Worm (Caenorhabditis elegans) whole organism, L1 larva: ENCODE measurements around the gene F52C12.2.

Experiments used
- C16A3.4 ChIP-seq: fragments of 150-350 bp; optimal IDR thresholded peaks from 2 replicates; lab custom pipeline; 2014; ENCODE audit warnings: missing biosample characterization, missing genetic modification characterization
- F16B12.6 ChIP-seq: fragments of 150-350 bp; optimal IDR thresholded peaks from 2 replicates; lab custom pipeline; 2014; ENCODE audit warnings: missing biosample characterization, missing genetic modification characterization
- Y116A8C.19 ChIP-seq: sonication (generic microtip); optimal IDR thresholded peaks from 2 replicates; lab custom pipeline; 2016; ENCODE audit warnings: missing compliant biosample characterization, missing genetic modification characterization, borderline replicate concordance
- aha-1 ChIP-seq: fragments of 150-350 bp; optimal IDR thresholded peaks from 2 replicates; lab custom pipeline; 2014; ENCODE audit warnings: missing biosample characterization, missing genetic modification characterization
- alr-1 ChIP-seq: fragments of 200-800 bp; sonication (Bioruptor generic); optimal IDR thresholded peaks from 2 replicates; lab custom pipeline; 2018; ENCODE audit warnings: borderline replicate concordance, mild to moderate bottlenecking, missing genetic modification characterization, missing compliant biosample characterization
- ama-1 ChIP-seq: fragments of 150-350 bp; optimal IDR thresholded peaks from 2 replicates; lab custom pipeline; 2014
- blmp-1 ChIP-seq: fragments of 150-350 bp; optimal IDR thresholded peaks from 2 replicates; lab custom pipeline; 2014; ENCODE audit warnings: missing biosample characterization, missing genetic modification characterization
- ceh-8 ChIP-seq: fragments of 200-800 bp; sonication (Bioruptor generic); optimal IDR thresholded peaks from 2 replicates; lab custom pipeline; 2018; ENCODE audit warnings: mild to moderate bottlenecking, missing genetic modification characterization, moderate library complexity, missing compliant biosample characterization
- ceh-88 ChIP-seq: fragments of 200-800 bp; sonication (Bioruptor generic); IDR thresholded peaks from 2 replicates; pipeline ENCODE4 v1.3.6; 2022; ENCODE audit warnings: missing genetic modification characterization, missing compliant biosample characterization
- ceh-90 ChIP-seq: sonication (generic microtip); optimal IDR thresholded peaks from 2 replicates; lab custom pipeline; 2016; ENCODE audit warnings: missing genetic modification characterization, missing compliant biosample characterization
- dsc-1 ChIP-seq: sonication (generic microtip); optimal IDR thresholded peaks from 2 replicates; lab custom pipeline; 2016; ENCODE audit warnings: mild to moderate bottlenecking, missing genetic modification characterization, missing compliant biosample characterization
- efl-1 ChIP-seq, 4 experiments: fragments of 150-350 bp; optimal IDR thresholded peaks in 3 of 4; peaks in 1 of 4; 1 replicate in 1 of 4; 2 replicates in 3 of 4; lab custom pipeline; 2014; ENCODE audit warnings: missing biosample characterization in 2 of 4, missing genetic modification characterization in 2 of 4, missing genetic modification reagents in 2 of 4
- efl-3 ChIP-seq: fragments of 200-800 bp; sonication (Bioruptor generic); optimal IDR thresholded peaks from 2 replicates; lab custom pipeline; 2018; ENCODE audit warnings: mild to moderate bottlenecking, missing genetic modification characterization, missing compliant biosample characterization
- egl-13 ChIP-seq: sonication (generic microtip); optimal IDR thresholded peaks from 2 replicates; lab custom pipeline; 2016; ENCODE audit warnings: missing genotype, missing genetic modification reagents, missing genetic modification characterization, missing compliant biosample characterization
- elt-2 ChIP-seq: sonication (generic microtip); optimal IDR thresholded peaks from 2 replicates; lab custom pipeline; 2016; ENCODE audit warnings: missing genetic modification characterization, mild to moderate bottlenecking, inconsistent platforms, missing compliant biosample characterization, missing genetic modification reagents
- ets-5 ChIP-seq: fragments of 200-800 bp; sonication (Bioruptor generic); IDR thresholded peaks from 2 replicates; pipeline ENCODE4 v1.3.6; 2022; ENCODE audit warnings: missing genetic modification characterization, missing compliant biosample characterization
- fkh-10 ChIP-seq: sonication (generic microtip); optimal IDR thresholded peaks from 2 replicates; lab custom pipeline; 2017; ENCODE audit warnings: missing biosample characterization, missing genetic modification reagents, missing genetic modification characterization
- fkh-4 ChIP-seq: sonication (generic microtip); optimal IDR thresholded peaks from 2 replicates; lab custom pipeline; 2016; ENCODE audit warnings: missing compliant biosample characterization, missing genetic modification characterization, borderline replicate concordance
- fkh-8 ChIP-seq: sonication (generic microtip); optimal IDR thresholded peaks from 2 replicates; lab custom pipeline; 2016; ENCODE audit warnings: mild to moderate bottlenecking, missing genetic modification characterization, missing compliant biosample characterization
- fos-1 ChIP-seq: fragments of 150-350 bp; optimal IDR thresholded peaks from 2 replicates; lab custom pipeline; 2014; ENCODE audit warnings: missing biosample characterization, missing genetic modification characterization
- grh-1 ChIP-seq: fragments of 200-800 bp; sonication (Bioruptor generic); IDR thresholded peaks from 2 replicates; pipeline ENCODE4 v1.3.6; 2022; ENCODE audit warnings: missing genetic modification reagents, missing genetic modification characterization, missing compliant biosample characterization
- hlh-17 ChIP-seq: fragments of 200-800 bp; sonication (Bioruptor generic); optimal IDR thresholded peaks from 2 replicates; lab custom pipeline; 2018; ENCODE audit warnings: missing genetic modification characterization, mild to moderate bottlenecking, missing compliant biosample characterization, moderate library complexity, borderline replicate concordance
- hlh-4 ChIP-seq: sonication (generic microtip); optimal IDR thresholded peaks from 2 replicates; lab custom pipeline; 2016; ENCODE audit warnings: mild to moderate bottlenecking, missing genetic modification characterization, missing compliant biosample characterization
- irx-1 ChIP-seq: sonication (generic microtip); optimal IDR thresholded peaks from 2 replicates; lab custom pipeline; 2016; ENCODE audit warnings: missing genetic modification characterization, missing compliant biosample characterization
- jun-1 ChIP-seq: fragments of 150-350 bp; optimal IDR thresholded peaks from 2 replicates; lab custom pipeline; 2014; ENCODE audit warnings: missing biosample characterization, missing genetic modification reagents, missing genetic modification characterization
- lin-14 ChIP-seq: fragments of 200-800 bp; sonication (Bioruptor generic); optimal IDR thresholded peaks from 2 replicates; lab custom pipeline; 2018; ENCODE audit warnings: mild to moderate bottlenecking, missing genetic modification characterization, moderate library complexity, missing compliant biosample characterization
- lin-35 ChIP-seq, 2 experiments: fragments of 150-350 bp; optimal IDR thresholded peaks; 2 replicates each; lab custom pipeline; 2014; ENCODE audit warnings: missing biosample characterization in 2 of 2, missing genetic modification characterization in 2 of 2, missing genetic modification reagents in 2 of 2
- lir-3 ChIP-seq: sonication (generic microtip); optimal IDR thresholded peaks from 2 replicates; lab custom pipeline; 2016; ENCODE audit warnings: mild to moderate bottlenecking, missing genetic modification characterization, moderate library complexity, missing compliant biosample characterization; ENCODE audit not compliant: poor library complexity
- mdl-1 ChIP-seq, 2 experiments: fragments of 150-350 bp; optimal IDR thresholded peaks; 2 replicates each; lab custom pipeline; 2014 to 2017; ENCODE audit warnings: missing biosample characterization in 2 of 2, missing genetic modification characterization in 2 of 2, inconsistent platforms in 1 of 2
- mef-2 ChIP-seq: fragments of 150-350 bp; optimal IDR thresholded peaks from 2 replicates; lab custom pipeline; 2014; ENCODE audit warnings: missing biosample characterization, missing genetic modification characterization
- mep-1 ChIP-seq: fragments of 150-350 bp; optimal IDR thresholded peaks from 2 replicates; lab custom pipeline; 2014; ENCODE audit warnings: missing biosample characterization, missing genetic modification characterization
- nhr-12 ChIP-seq: sonication (generic microtip); optimal IDR thresholded peaks from 2 replicates; lab custom pipeline; 2017; ENCODE audit warnings: missing biosample characterization, missing genetic modification characterization
- nhr-28 ChIP-seq: fragments of 150-350 bp; optimal IDR thresholded peaks from 2 replicates; lab custom pipeline; 2014; ENCODE audit warnings: missing biosample characterization, missing genetic modification characterization
- nhr-76 ChIP-seq: sonication (generic microtip); optimal IDR thresholded peaks from 2 replicates; lab custom pipeline; 2017; ENCODE audit warnings: missing biosample characterization, missing genetic modification characterization
- nhr-77 ChIP-seq: fragments of 150-350 bp; optimal IDR thresholded peaks from 2 replicates; lab custom pipeline; 2014; ENCODE audit warnings: missing biosample characterization, missing genetic modification characterization
- pag-3 ChIP-seq: sonication (generic microtip); optimal IDR thresholded peaks from 2 replicates; lab custom pipeline; 2017; ENCODE audit warnings: missing genetic modification characterization, mild to moderate bottlenecking, missing compliant biosample characterization, antibody characterized with exemption, borderline replicate concordance; ENCODE audit not compliant: insufficient read depth
- pqm-1 ChIP-seq: sonication (generic microtip); optimal IDR thresholded peaks from 3 replicates; lab custom pipeline; 2017; ENCODE audit warnings: missing biosample characterization, missing genetic modification characterization
- snpc-4 ChIP-seq: fragments of 150-350 bp; optimal IDR thresholded peaks from 2 replicates; lab custom pipeline; 2014; ENCODE audit warnings: missing biosample characterization, missing genetic modification characterization
- snu-23 ChIP-seq: sonication (generic microtip); optimal IDR thresholded peaks from 2 replicates; lab custom pipeline; 2016; ENCODE audit warnings: missing genetic modification characterization, missing compliant biosample characterization
- sup-37 ChIP-seq: fragments of 200-800 bp; sonication (Bioruptor generic); optimal IDR thresholded peaks from 2 replicates; lab custom pipeline; 2018; ENCODE audit warnings: mild to moderate bottlenecking, missing genetic modification characterization, missing compliant biosample characterization
- swsn-7 ChIP-seq: sonication (generic microtip); optimal IDR thresholded peaks from 2 replicates; lab custom pipeline; 2016; ENCODE audit warnings: missing genetic modification characterization, missing compliant biosample characterization
- tbx-2 ChIP-seq: sonication (generic microtip); optimal IDR thresholded peaks from 2 replicates; lab custom pipeline; 2016; ENCODE audit warnings: missing genetic modification characterization, missing compliant biosample characterization
- tlp-1 ChIP-seq: fragments of 150-350 bp; optimal IDR thresholded peaks from 2 replicates; lab custom pipeline; 2014; ENCODE audit warnings: missing biosample characterization, missing genetic modification characterization
- unc-130 ChIP-seq: fragments of 150-350 bp; optimal IDR thresholded peaks from 2 replicates; lab custom pipeline; 2017; ENCODE audit warnings: missing biosample characterization, missing genetic modification characterization, inconsistent platforms
- unc-30 ChIP-seq: sonication (generic microtip); optimal IDR thresholded peaks from 2 replicates; lab custom pipeline; 2017; ENCODE audit warnings: missing biosample characterization, missing genetic modification characterization
- unc-62 ChIP-seq: fragments of 150-350 bp; optimal IDR thresholded peaks from 2 replicates; lab custom pipeline; 2014; ENCODE audit warnings: missing biosample characterization, missing genetic modification reagents, missing genetic modification characterization
- unc-86 ChIP-seq: sonication (generic microtip); optimal IDR thresholded peaks from 2 replicates; lab custom pipeline; 2016; ENCODE audit warnings: missing genetic modification characterization, missing compliant biosample characterization
- unc-98 ChIP-seq: fragments of 200-800 bp; sonication (Bioruptor generic); IDR thresholded peaks from 2 replicates; pipeline ENCODE4 v1.3.6; 2022; ENCODE audit warnings: missing genetic modification characterization, missing compliant biosample characterization
- vab-15 ChIP-seq: sonication (generic microtip); optimal IDR thresholded peaks from 2 replicates; lab custom pipeline; 2017; ENCODE audit warnings: missing genotype, mild to moderate bottlenecking, missing genetic modification characterization, missing compliant biosample characterization
- xbp-1 ChIP-seq: sonication (generic microtip); optimal IDR thresholded peaks from 2 replicates; lab custom pipeline; 2016; ENCODE audit warnings: missing genetic modification characterization, missing compliant biosample characterization
- zag-1 ChIP-seq: fragments of 150-350 bp; optimal IDR thresholded peaks from 2 replicates; lab custom pipeline; 2014; ENCODE audit warnings: missing biosample characterization, missing genetic modification characterization
- zip-4 ChIP-seq: fragments of 200-800 bp; sonication (Bioruptor generic); optimal IDR thresholded peaks from 2 replicates; lab custom pipeline; 2018; ENCODE audit warnings: mild to moderate bottlenecking, missing genetic modification characterization, moderate library complexity, missing compliant biosample characterization
- ztf-11 ChIP-seq, 2 experiments: sonication (generic microtip); optimal IDR thresholded peaks; 2 replicates each; lab custom pipeline; 2016 to 2017; ENCODE audit warnings: missing genetic modification characterization in 2 of 2, missing biosample characterization in 1 of 2, missing compliant biosample characterization in 1 of 2

Gene F52C12.2

DNA sequence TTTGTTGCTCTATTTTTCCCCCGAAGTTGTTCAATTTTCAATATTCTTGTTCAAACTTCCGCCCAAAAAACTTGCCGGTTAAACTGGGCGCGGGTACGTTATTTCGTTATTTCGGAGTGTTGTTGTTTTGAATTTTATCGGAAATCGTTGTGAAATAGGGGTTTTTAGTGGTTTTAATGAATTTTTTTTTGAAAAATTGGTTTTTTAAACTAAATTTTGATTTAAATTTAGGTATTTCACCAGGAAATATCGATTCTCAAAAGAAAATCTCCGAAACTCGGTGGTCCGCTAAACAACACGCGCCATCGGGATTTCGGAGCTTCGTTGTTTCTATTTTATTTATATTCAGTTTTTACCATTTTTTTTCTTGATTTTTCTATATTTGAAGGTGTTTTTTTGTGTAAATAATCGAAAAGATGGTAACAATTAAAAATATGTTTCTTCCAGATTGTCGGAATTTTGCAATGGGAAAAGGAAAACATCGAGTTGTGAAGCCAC is at the start of gene F52C12.2:
Gene F52C12.2, plus strand, starts transcription at position 448 of the 498 bp plus-strand sequence.
- TF ChIP-seq mef-2 (no peak), unc-98 (GFP tag; lab: Robert Waterston, UW) (no peak), nhr-77 (peak; percentile 14), pag-3 (no peak), efl-1 (optimal IDR thresholded peaks at IDR 0.05; lab: Kevin White, UChicago) (peak; percentile 48 to 85), efl-1 (GFP tag; optimal IDR thresholded peaks at IDR 0.05 in 1 of 2; lab: Kevin White, UChicago) (peak; percentile 86 to 98), ceh-8 (GFP tag; lab: Kevin White, UChicago) (no peak), ceh-88 (GFP tag; lab: Robert Waterston, UW) (peak; percentile 47; the same call in 1 of the 2 replicates), ets-5 (GFP tag; lab: Robert Waterston, UW) (no peak), elt-2 (tag; lab: Kevin White, UChicago) (peak; percentile 23), nhr-12 (tag; lab: Kevin White, UChicago) (no peak), snu-23 (GFP tag; lab: Kevin White, UChicago) (peak; percentile 82), irx-1 (tag; lab: Kevin White, UChicago) (peak; percentile 67), nhr-76 (tag; lab: Kevin White, UChicago) (no peak), ztf-11 (tag; optimal IDR thresholded peaks at IDR 0.05; lab: Kevin White, UChicago) (peak in 1 of 2 experiments; percentile 42), hlh-17 (GFP tag; lab: Kevin White, UChicago) (no peak), fkh-8 (tag; lab: Kevin White, UChicago) (peak; percentile 63), sup-37 (GFP tag; lab: Kevin White, UChicago) (peak; percentile 18), mep-1 (tag; lab: Kevin White, UChicago) (peak; percentile 58), ceh-90 (tag; lab: Kevin White, UChicago) (no peak), grh-1 (no peak), nhr-28 (tag; lab: Kevin White, UChicago) (no peak), tbx-2 (tag; lab: Kevin White, UChicago) (peak; percentile 80), fos-1 (tag; lab: Kevin White, UChicago) (no peak), pqm-1 (tag; lab: Kevin White, UChicago) (no peak), mdl-1 (tag; optimal IDR thresholded peaks at IDR 0.05; lab: Kevin White, UChicago) (peak in 1 of 2 experiments; percentile 16), hlh-4 (tag; lab: Kevin White, UChicago) (no peak), aha-1 (tag; lab: Kevin White, UChicago) (no peak), alr-1 (tag; lab: Kevin White, UChicago) (no peak), jun-1 (tag; lab: Kevin White, UChicago) (no peak), Y116A8C.19 (tag; lab: Kevin White, UChicago) (no peak), C16A3.4 (tag; lab: Kevin White, UChicago) (peak; percentile 34), efl-3 (GFP tag; lab: Kevin White, UChicago) (no peak), xbp-1 (tag; lab: Kevin White, UChicago) (peak; percentile 87), fkh-10 (GFP tag; lab: Kevin White, UChicago) (no peak), lin-35 (GFP tag; optimal IDR thresholded peaks at IDR 0.05; lab: Kevin White, UChicago) (peak; percentile 79 to 91), fkh-4 (no peak), lir-3 (tag; lab: Kevin White, UChicago) (no peak), dsc-1 (tag; lab: Kevin White, UChicago) (peak; percentile 84), tlp-1 (tag; lab: Kevin White, UChicago) (no peak), zag-1 (tag; lab: Kevin White, UChicago) (no peak), egl-13 (peak; percentile 71), unc-86 (peak; percentile 59), swsn-7 (peak; percentile 82), zip-4 (GFP tag; lab: Kevin White, UChicago) (peak; percentile 56), ama-1 (lab: Kevin White, UChicago) (no peak), lin-14 (GFP tag; lab: Kevin White, UChicago) (no peak), unc-30 (no peak), vab-15 (no peak), unc-62 (GFP tag; lab: Kevin White, UChicago) (no peak), unc-130 (tag; lab: Kevin White, UChicago) (no peak), blmp-1 (tag; lab: Kevin White, UChicago) (peak; percentile 36), F16B12.6 (no peak), snpc-4 (tag; lab: Kevin White, UChicago) (no peak)
